Worm (Caenorhabditis elegans) whole organism, L4 larva: ENCODE measurements around the gene cest-24.

Source experiments
- F10B5.3 ChIP-seq: sonication (generic microtip); optimal IDR thresholded peaks from 2 replicates; lab custom pipeline; 2016; ENCODE audit warnings: mild to moderate bottlenecking, missing genetic modification characterization, missing compliant biosample characterization
- F26F4.8 ChIP-seq: fragments of 200-800 bp; sonication (Bioruptor generic); conservative IDR thresholded peaks from 2 replicates; pipeline ENCODE4 v1.3.6; 2022; ENCODE audit warnings: missing genetic modification characterization, missing compliant biosample characterization
- F49E8.2 ChIP-seq: sonication (generic microtip); optimal IDR thresholded peaks from 2 replicates; lab custom pipeline; 2016; ENCODE audit warnings: missing compliant biosample characterization, mild to moderate bottlenecking, missing genetic modification characterization, borderline replicate concordance
- R02D3.7 ChIP-seq: fragments of 150-350 bp; sonication (generic microtip); optimal IDR thresholded peaks from 3 replicates; lab custom pipeline; 2014; ENCODE audit warnings: missing biosample characterization, missing genetic modification characterization
- Y48G9A.11 ChIP-seq: fragments of 200-800 bp; sonication (Bioruptor generic); IDR thresholded peaks from 2 replicates; pipeline ENCODE4 v1.3.6; 2022; ENCODE audit warnings: missing genetic modification reagents, missing genetic modification characterization, missing compliant biosample characterization
- Y5F2A.4 ChIP-seq: fragments of 200-800 bp; sonication (Bioruptor generic); optimal IDR thresholded peaks from 2 replicates; lab custom pipeline; 2018; ENCODE audit warnings: mild to moderate bottlenecking, missing genetic modification characterization, missing compliant biosample characterization
- Y75B8A.6 ChIP-seq: fragments of 200-800 bp; sonication (Bioruptor generic); IDR thresholded peaks from 2 replicates; pipeline ENCODE4 v1.3.6; 2022; ENCODE audit warnings: missing genetic modification reagents, missing genetic modification characterization, missing compliant biosample characterization
- ZK337.2 ChIP-seq: fragments of 200-800 bp; sonication (Bioruptor generic); IDR thresholded peaks from 2 replicates; pipeline ENCODE4 v1.3.6; 2022; ENCODE audit warnings: missing genetic modification reagents, missing genetic modification characterization, missing compliant biosample characterization
- aly-2 ChIP-seq: sonication (generic microtip); optimal IDR thresholded peaks from 2 replicates; lab custom pipeline; 2018; ENCODE audit warnings: missing biosample characterization, missing genetic modification characterization
- ceh-44 ChIP-seq: fragments of 200-800 bp; sonication (Bioruptor generic); IDR thresholded peaks from 2 replicates; pipeline ENCODE4 v1.3.6; 2022; ENCODE audit warnings: missing genetic modification reagents, missing genetic modification characterization, missing compliant biosample characterization
- ceh-82 ChIP-seq: sonication (generic microtip); optimal IDR thresholded peaks from 2 replicates; lab custom pipeline; 2017; ENCODE audit warnings: missing biosample characterization, missing genetic modification characterization
- ces-1 ChIP-seq: fragments of 150-350 bp; sonication (generic microtip); optimal IDR thresholded peaks from 4 replicates; lab custom pipeline; 2014; ENCODE audit warnings: missing biosample characterization, missing genetic modification reagents, missing genetic modification characterization
- daf-16 ChIP-seq, 3 experiments: sonication (generic microtip); optimal IDR thresholded peaks; 2 replicates each; lab custom pipeline; 2016 to 2017; ENCODE audit warnings: missing genetic modification characterization in 3 of 3, missing genetic modification reagents in 3 of 3, mild to moderate bottlenecking in 2 of 3, missing compliant biosample characterization in 2 of 3, missing biosample characterization in 1 of 3, moderate library complexity in 1 of 3
- daf-8 ChIP-seq: fragments of 200-800 bp; sonication (Bioruptor generic); IDR thresholded peaks from 2 replicates; pipeline ENCODE4 v1.3.6; 2022; ENCODE audit warnings: missing genetic modification characterization, missing compliant biosample characterization
- dmd-6 ChIP-seq: fragments of 200-800 bp; sonication (Bioruptor generic); IDR thresholded peaks from 2 replicates; pipeline ENCODE4 v1.3.6; 2022; ENCODE audit warnings: missing genetic modification reagents, missing genetic modification characterization, missing compliant biosample characterization
- dmd-8 ChIP-seq: fragments of 200-800 bp; sonication (Bioruptor generic); IDR thresholded peaks from 2 replicates; pipeline ENCODE4 v1.3.6; 2022; ENCODE audit warnings: missing genetic modification characterization, missing compliant biosample characterization
- dmd-9 ChIP-seq: fragments of 200-800 bp; sonication (Bioruptor generic); IDR thresholded peaks from 2 replicates; pipeline ENCODE4 v1.3.6; 2022; ENCODE audit warnings: missing genetic modification reagents, missing genetic modification characterization, missing compliant biosample characterization
- dpl-1 ChIP-seq: fragments of 150-350 bp; optimal IDR thresholded peaks from 2 replicates; lab custom pipeline; 2014; ENCODE audit warnings: missing biosample characterization, missing genetic modification reagents, missing genetic modification characterization
- duxl-1 ChIP-seq: sonication (generic microtip); optimal IDR thresholded peaks from 2 replicates; lab custom pipeline; 2016; ENCODE audit warnings: mild to moderate bottlenecking, missing genetic modification characterization, moderate library complexity, missing compliant biosample characterization; ENCODE audit not compliant: poor library complexity
- egl-43 ChIP-seq: fragments of 200-800 bp; sonication (Bioruptor generic); IDR thresholded peaks from 2 replicates; pipeline ENCODE4 v1.3.6; 2022; ENCODE audit warnings: missing genetic modification reagents, missing genetic modification characterization, missing compliant biosample characterization
- hif-1 ChIP-seq, 2 experiments: sonication (generic microtip); optimal IDR thresholded peaks; 2 replicates each; lab custom pipeline; 2016 to 2017; ENCODE audit warnings: missing compliant biosample characterization in 2 of 2, missing genetic modification characterization in 2 of 2, missing genetic modification reagents in 2 of 2, missing genotype in 2 of 2, mild to moderate bottlenecking in 1 of 2
- hlh-11 ChIP-seq: fragments of 200-800 bp; sonication (Bioruptor generic); optimal IDR thresholded peaks from 2 replicates; lab custom pipeline; 2018; ENCODE audit warnings: mild to moderate bottlenecking, missing genetic modification characterization, missing compliant biosample characterization
- hlh-30 ChIP-seq: sonication (generic microtip); optimal IDR thresholded peaks from 2 replicates; lab custom pipeline; 2017; ENCODE audit warnings: antibody characterized with exemption, mild to moderate bottlenecking, missing genetic modification characterization, missing compliant biosample characterization; ENCODE audit not compliant: insufficient read depth
- hmg-1.1 ChIP-seq: fragments of 200-800 bp; sonication (Bioruptor generic); IDR thresholded peaks from 2 replicates; pipeline ENCODE4 v1.3.6; 2022; ENCODE audit warnings: missing genetic modification reagents, missing genetic modification characterization, missing compliant biosample characterization
- jun-1 ChIP-seq: fragments of 150-350 bp; optimal IDR thresholded peaks from 2 replicates; lab custom pipeline; 2014; ENCODE audit warnings: missing biosample characterization, missing genetic modification reagents, missing genetic modification characterization
- lim-7 ChIP-seq: fragments of 200-800 bp; sonication (Bioruptor generic); IDR thresholded peaks from 2 replicates; pipeline ENCODE4 v1.3.6; 2022; ENCODE audit warnings: missing genetic modification characterization, missing compliant biosample characterization
- lin-1 ChIP-seq: fragments of 200-800 bp; sonication (Bioruptor generic); IDR thresholded peaks from 2 replicates; pipeline ENCODE4 v1.3.6; 2022; ENCODE audit warnings: missing genetic modification reagents, missing genetic modification characterization, missing compliant biosample characterization
- lin-29 ChIP-seq: fragments of 200-800 bp; sonication (Bioruptor generic); IDR thresholded peaks from 2 replicates; pipeline ENCODE4 v1.3.6; 2022; ENCODE audit warnings: missing genetic modification reagents, missing genetic modification characterization, missing compliant biosample characterization
- lin-39 ChIP-seq: fragments of 150-350 bp; optimal IDR thresholded peaks from 2 replicates; lab custom pipeline; 2014; ENCODE audit warnings: missing biosample characterization, missing genetic modification reagents, missing genetic modification characterization
- lir-3 ChIP-seq: sonication (generic microtip); optimal IDR thresholded peaks from 2 replicates; lab custom pipeline; 2016; ENCODE audit warnings: mild to moderate bottlenecking, missing genetic modification characterization, missing compliant biosample characterization
- lsy-2 ChIP-seq, 2 experiments: fragments of 150-350 bp in 1 of 2; sonication (generic microtip) in 1 of 2; optimal IDR thresholded peaks; 2 replicates each; lab custom pipeline; 2014 to 2017; ENCODE audit warnings: missing biosample characterization in 2 of 2, missing genetic modification characterization in 2 of 2
- mep-1 ChIP-seq: fragments of 150-350 bp; sonication (generic microtip); optimal IDR thresholded peaks from 3 replicates; lab custom pipeline; 2014; ENCODE audit warnings: missing biosample characterization, missing genetic modification characterization
- nhr-102 ChIP-seq: sonication (generic microtip); optimal IDR thresholded peaks from 2 replicates; lab custom pipeline; 2016; ENCODE audit warnings: mild to moderate bottlenecking, missing genetic modification characterization, moderate library complexity, missing compliant biosample characterization
- nhr-111 ChIP-seq: fragments of 200-800 bp; sonication (Bioruptor generic); optimal IDR thresholded peaks from 2 replicates; lab custom pipeline; 2018; ENCODE audit warnings: mild to moderate bottlenecking, missing genetic modification characterization, missing compliant biosample characterization
- nhr-41 ChIP-seq: fragments of 200-800 bp; sonication (Bioruptor generic); IDR thresholded peaks from 2 replicates; pipeline ENCODE4 v1.3.6; 2022; ENCODE audit warnings: missing genetic modification reagents, missing genetic modification characterization, missing compliant biosample characterization
- nhr-48 ChIP-seq: sonication (generic microtip); optimal IDR thresholded peaks from 2 replicates; lab custom pipeline; 2016; ENCODE audit warnings: mild to moderate bottlenecking, missing genetic modification characterization, missing compliant biosample characterization
- nhr-6 ChIP-seq: fragments of 150-350 bp; optimal IDR thresholded peaks from 2 replicates; lab custom pipeline; 2014; ENCODE audit warnings: missing biosample characterization, missing genetic modification characterization
- pha-4 ChIP-seq, 2 experiments: fragments of 150-350 bp in 1 of 2; fragments of 200-800 bp in 1 of 2; sonication (Bioruptor generic) in 1 of 2; IDR thresholded peaks in 1 of 2; optimal IDR thresholded peaks in 1 of 2; 2 replicates each; pipeline versions ENCODE4 v1.3.6 to Lab custom; 2014 to 2022; ENCODE audit warnings: missing genetic modification characterization in 2 of 2, missing genetic modification reagents in 2 of 2, missing biosample characterization in 1 of 2, missing compliant biosample characterization in 1 of 2
- saeg-2 ChIP-seq: fragments of 200-800 bp; sonication (Bioruptor generic); IDR thresholded peaks from 2 replicates; pipeline ENCODE4 v1.3.6; 2022; ENCODE audit warnings: missing genetic modification reagents, missing genetic modification characterization, missing compliant biosample characterization
- sdz-12 ChIP-seq: fragments of 200-800 bp; sonication (Bioruptor generic); optimal IDR thresholded peaks from 2 replicates; lab custom pipeline; 2018; ENCODE audit warnings: mild to moderate bottlenecking, missing genetic modification characterization, missing compliant biosample characterization
- set-16 ChIP-seq: fragments of 200-800 bp; sonication (Bioruptor generic); IDR thresholded peaks from 2 replicates; pipeline ENCODE4 v1.3.6; 2022; ENCODE audit warnings: missing genetic modification reagents, missing genetic modification characterization, missing compliant biosample characterization
- snpc-1.2 ChIP-seq: fragments of 200-800 bp; sonication (Bioruptor generic); IDR thresholded peaks from 2 replicates; pipeline ENCODE4 v1.3.6; 2022; ENCODE audit warnings: missing genetic modification reagents, missing genetic modification characterization, missing compliant biosample characterization
- snpc-4 ChIP-seq: fragments of 150-350 bp; optimal IDR thresholded peaks from 2 replicates; lab custom pipeline; 2014; ENCODE audit warnings: missing biosample characterization, missing genetic modification characterization
- spr-1 ChIP-seq: sonication (generic microtip); optimal IDR thresholded peaks from 2 replicates; lab custom pipeline; 2016; ENCODE audit warnings: mild to moderate bottlenecking, missing genetic modification characterization, missing compliant biosample characterization
- unc-39 ChIP-seq: sonication (generic microtip); optimal IDR thresholded peaks from 2 replicates; lab custom pipeline; 2017; ENCODE audit warnings: missing biosample characterization, missing genetic modification characterization
- vab-7 ChIP-seq: fragments of 200-800 bp; sonication (Bioruptor generic); IDR thresholded peaks from 2 replicates; pipeline ENCODE4 v1.3.6; 2022; ENCODE audit warnings: missing genetic modification reagents, missing genetic modification characterization, missing compliant biosample characterization
- zip-11 ChIP-seq: fragments of 200-800 bp; sonication (Bioruptor generic); IDR thresholded peaks from 2 replicates; pipeline ENCODE4 v1.3.6; 2022; ENCODE audit warnings: missing genetic modification characterization, missing compliant biosample characterization
- ztf-11 ChIP-seq: fragments of 150-350 bp; optimal IDR thresholded peaks from 2 replicates; lab custom pipeline; 2014; ENCODE audit warnings: missing biosample characterization, missing genetic modification characterization

The cest-24 gene

DNA sequence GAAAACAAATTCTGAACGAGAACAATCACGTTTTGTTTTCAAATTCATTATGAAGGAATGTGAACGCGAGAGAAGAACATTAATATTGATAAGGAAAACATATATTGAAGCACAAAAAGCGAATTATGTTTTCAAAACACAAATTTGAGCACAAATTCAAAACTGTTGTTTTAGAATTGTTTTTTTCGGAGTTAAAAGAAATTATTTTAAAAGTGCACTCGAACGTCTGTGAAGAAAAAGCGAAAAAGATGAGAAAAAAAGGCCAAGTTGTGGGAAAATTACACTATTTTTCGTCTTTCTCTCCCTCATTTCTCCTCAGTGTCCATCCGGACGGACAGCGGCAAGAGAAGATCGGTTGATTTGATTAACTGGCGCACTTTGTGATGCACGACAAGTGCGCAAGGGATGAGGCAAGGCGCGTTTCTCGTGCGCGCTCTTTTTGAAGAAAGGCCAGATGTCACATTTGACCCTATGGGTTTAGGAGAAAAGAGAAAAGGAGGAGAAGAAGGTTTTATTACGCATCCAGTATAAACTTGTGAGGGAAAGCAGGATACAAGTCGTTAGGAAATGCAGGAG is 49.4 kb upstream of the cest-24 start, which contains the start of gene mrck-1 (continued):
- TF ChIP-seq ceh-44 (GFP tag; lab: Robert Waterston, UW) (no peak), lsy-2 (tag; optimal IDR thresholded peaks at IDR 0.05; lab: Kevin White, UChicago) (peak; percentile 72 to 92), R02D3.7 (tag; lab: Kevin White, UChicago) (no peak), snpc-1.2 (0 out of 2 replicates have a peak, but pooled peaks have one; percentile 27), Y75B8A.6 (0 out of 2 replicates have a peak, but pooled peaks have one; percentile 46), dmd-9 (GFP tag; lab: Robert Waterston, UW) (no peak), ZK337.2 (peak; percentile 31; the same call in 1 of the 2 replicates), hmg-1.1 (GFP tag; lab: Robert Waterston, UW) (peak; percentile 90), Y5F2A.4 (GFP tag; lab: Kevin White, UChicago) (no peak), nhr-6 (tag; lab: Kevin White, UChicago) (peak; percentile 83), nhr-102 (tag; lab: Kevin White, UChicago) (peak; percentile 86), spr-1 (tag; lab: Kevin White, UChicago) (peak; percentile 81), F49E8.2 (tag; lab: Kevin White, UChicago) (no peak), F26F4.8 (GFP tag; lab: Robert Waterston, UW) (no peak), ceh-82 (no peak), ces-1 (GFP tag; lab: Kevin White, UChicago) (peak; percentile 96), lim-7 (GFP tag; lab: Robert Waterston, UW) (0 out of 2 replicates have a peak, but pooled peaks have one; percentile 55), aly-2 (tag; lab: Kevin White, UChicago) (no peak), nhr-48 (tag; lab: Kevin White, UChicago) (peak; percentile 93), daf-16 (GFP tag; optimal IDR thresholded peaks at IDR 0.05; lab: Kevin White, UChicago) (peak; percentile 22 to 77), daf-16 (tag; optimal IDR thresholded peaks at IDR 0.05; lab: Kevin White, UChicago) (no peak), daf-8 (GFP tag; lab: Robert Waterston, UW) (no peak), hlh-30 (peak; percentile 89), pha-4 (GFP tag; IDR thresholded peaks at IDR 0.05; lab: Robert Waterston, UW) (no peak), pha-4 (tag; optimal IDR thresholded peaks at IDR 0.05; lab: Kevin White, UChicago) (no peak), sdz-12 (no peak), F10B5.3 (peak; percentile 50), dpl-1 (GFP tag; lab: Kevin White, UChicago) (peak; percentile 81), nhr-111 (no peak), lir-3 (tag; lab: Kevin White, UChicago) (no peak), Y48G9A.11 (GFP tag; lab: Robert Waterston, UW) (0 out of 2 replicates have a peak, but pooled peaks have one; percentile 50), nhr-41 (peak; percentile 55; the same call in 1 of the 2 replicates), jun-1 (peak; percentile 51), saeg-2 (GFP tag; lab: Robert Waterston, UW) (peak; percentile 51; the same call in 1 of the 2 replicates), dmd-6 (peak; percentile 87), duxl-1 (tag; lab: Kevin White, UChicago) (peak; percentile 58), set-16 (peak; percentile 62; the same call in 1 of the 2 replicates), egl-43 (GFP tag; lab: Robert Waterston, UW) (peak; percentile 81), lin-1 (0 out of 2 replicates have a peak, but pooled peaks have one; percentile 28), snpc-4 (no peak), hlh-11 (tag; lab: Kevin White, UChicago) (peak; percentile 94), dmd-8 (GFP tag; lab: Robert Waterston, UW) (no peak), lin-39 (tag; lab: Kevin White, UChicago) (no peak), unc-39 (no peak), zip-11 (GFP tag; lab: Robert Waterston, UW) (no peak), vab-7 (GFP tag; lab: Robert Waterston, UW) (peak; percentile 76), hif-1 (tag; optimal IDR thresholded peaks at IDR 0.05; lab: Kevin White, UChicago) (peak; percentile 42 to 83), lin-29 (GFP tag; lab: Robert Waterston, UW) (peak; percentile 49; the same call in 1 of the 2 replicates), mep-1 (tag; lab: Kevin White, UChicago) (peak; percentile 97), ztf-11 (no peak)
